Worm (Caenorhabditis elegans): ENCODE measurements around the gene T16G1.7.

T16G1.7 gene

ce11 chrV:12908614-12909013 lies 26.3 kb downstream of the T16G1.7 start:
- TF ChIP-seq let-607 (tag; optimal IDR thresholded peaks at IDR 0.05) (peak in 1 of 2 experiments; percentile 37), unc-62 (GFP tag; optimal IDR thresholded peaks at IDR 0.05) (no peak), hrde-1 (tag; optimal IDR thresholded peaks at IDR 0.05; ENCODE audit: borderline replicate concordance) (no peak), nhr-80 (tag; optimal IDR thresholded peaks at IDR 0.05) (peak; percentile 56)

- TF ChIP-seq ztf-25 (GFP tag; IDR thresholded peaks at IDR 0.05) (no peak), ets-4 (GFP tag; optimal IDR thresholded peaks at IDR 0.05) (no peak), lin-26 (GFP tag; IDR thresholded peaks at IDR 0.05) (no peak), nfya-1 (tag; optimal IDR thresholded peaks at IDR 0.05; ENCODE audit: borderline replicate concordance, insufficient read depth) (no peak), tlf-1 (GFP tag; optimal IDR thresholded peaks at IDR 0.05) (no peak), nhr-179 (tag; optimal IDR thresholded peaks at IDR 0.05) (no peak), F52B5.7 (tag; optimal IDR thresholded peaks at IDR 0.05) (no peak), F37B4.10 (GFP tag; IDR thresholded peaks at IDR 0.05) (no peak), efl-1 (GFP tag; optimal IDR thresholded peaks at IDR 0.05) (no peak), nhr-27 (tag; optimal IDR thresholded peaks at IDR 0.05) (no peak), F33H1.4 (GFP tag; IDR thresholded peaks at IDR 0.05) (no peak), dpl-1 (GFP tag; optimal IDR thresholded peaks at IDR 0.05) (no peak)
Measured at ce11 chrV:12907436-12907835, 27.5 kb downstream of the T16G1.7 start.

- TF ChIP-seq dpl-1 (GFP tag; optimal IDR thresholded peaks at IDR 0.05) (no peak), egl-18 (GFP tag; IDR thresholded peaks at IDR 0.05) (no peak), athp-1 (tag; optimal IDR thresholded peaks at IDR 0.05) (no peak), madf-10 (tag; optimal IDR thresholded peaks at IDR 0.05) (no peak), ceh-58 (GFP tag; IDR thresholded peaks at IDR 0.05) (no peak), F22D6.2 (tag; optimal IDR thresholded peaks at IDR 0.05) (no peak), snpc-4 (GFP tag; optimal IDR thresholded peaks at IDR 0.05) (no peak), snpc-4 (tag; optimal IDR thresholded peaks at IDR 0.05) (no peak), Y95B8A.8 (GFP tag; IDR thresholded peaks at IDR 0.05) (no peak), attf-3 (GFP tag; conservative IDR thresholded peaks at IDR 0.05) (no peak), dox-1 (GFP tag; IDR thresholded peaks at IDR 0.05) (no peak), F57A8.1 (GFP tag; optimal IDR thresholded peaks at IDR 0.05) (no peak), sea-2 (GFP tag; IDR thresholded peaks at IDR 0.05) (no peak), ceh-91 (GFP tag; IDR thresholded peaks at IDR 0.05) (no peak)
Measured at ce11 chrV:12906732-12907131, 28.2 kb downstream of the T16G1.7 start, which contains the start of gene ttr-29. TSS of gene ttr-29 (minus strand) at chrV:12906832.

DNA sequence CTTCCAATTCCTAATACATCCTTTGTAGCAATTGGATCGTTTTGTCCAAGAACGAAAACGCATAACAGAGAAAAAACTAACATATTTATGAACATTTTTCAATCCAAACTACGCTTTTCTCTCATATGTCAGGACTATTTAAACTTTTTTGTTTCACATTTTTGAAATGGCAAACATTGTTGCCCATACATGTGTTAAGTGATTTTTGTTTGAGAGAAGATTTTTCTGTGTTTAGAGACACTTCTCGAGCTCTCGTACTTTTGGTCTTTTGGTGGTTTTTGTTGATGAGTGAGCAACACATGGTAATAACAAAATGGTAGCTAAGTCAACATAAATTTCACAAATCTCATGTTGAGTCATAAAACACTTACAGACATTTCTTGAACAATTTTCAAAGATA lies 29.8 kb downstream of the T16G1.7 start, which contains the start of gene ttr-28:
Gene ttr-28, minus strand, starts transcription at position 101 of the 400 bp plus-strand sequence.
- TF ChIP-seq die-1 (tag; optimal IDR thresholded peaks at IDR 0.05) (no peak), zfh-2 (GFP tag; conservative IDR thresholded peaks at IDR 0.05) (no peak), attf-3 (GFP tag; conservative IDR thresholded peaks at IDR 0.05) (no peak), him-1 (tag; optimal IDR thresholded peaks at IDR 0.05) (no peak), aptf-2 (GFP tag; conservative IDR thresholded peaks at IDR 0.05) (no peak), pbrm-1 (GFP tag; IDR thresholded peaks at IDR 0.05) (no peak), chd-7 (tag; optimal IDR thresholded peaks at IDR 0.05) (no peak), nfya-2 (GFP tag; IDR thresholded peaks at IDR 0.05) (no peak), hrde-1 (tag; optimal IDR thresholded peaks at IDR 0.05; ENCODE audit: borderline replicate concordance) (no peak), nhr-120 (GFP tag; IDR thresholded peaks at IDR 0.05) (no peak), bed-2 (GFP tag; IDR thresholded peaks at IDR 0.05) (no peak), aptf-3 (GFP tag; IDR thresholded peaks at IDR 0.05) (no peak), nfya-1 (tag; optimal IDR thresholded peaks at IDR 0.05; ENCODE audit: borderline replicate concordance, insufficient read depth) (no peak), madf-8 (GFP tag; conservative IDR thresholded peaks at IDR 0.05) (no peak)

Data from whole organism, young adult.